Worm (Caenorhabditis elegans) whole organism, L4/young adult: ENCODE data around the gene nhr-111.

Experiments used
- W03F9.2 ChIP-seq: fragments of 150-350 bp; optimal IDR thresholded peaks from 2 replicates; lab custom pipeline; 2014; ENCODE audit warnings: missing biosample characterization, missing genetic modification characterization
- dao-5 ChIP-seq: sonication (generic microtip); optimal IDR thresholded peaks from 2 replicates; lab custom pipeline; 2016; ENCODE audit warnings: missing genotype, missing genetic modification characterization, moderate library complexity, missing compliant biosample characterization
- him-1 ChIP-seq: sonication (generic microtip); optimal IDR thresholded peaks from 2 replicates; lab custom pipeline; 2016; ENCODE audit warnings: missing genotype, missing genetic modification reagents, missing genetic modification characterization, missing compliant biosample characterization

ce11 chrV:16118601-16119000 is 6.0 kb downstream of the nhr-111 start, which contains the start of gene str-103:
- no peak for TF ChIP-seq W03F9.2 (tag; lab: Kevin White, UChicago)
- TF ChIP-seq him-1 (tag; lab: Kevin White, UChicago), result no peak
- no peak for TF ChIP-seq dao-5
